Worm (Caenorhabditis elegans): ENCODE data around the gene swsn-6.

ce11 chrIV:5393566-5393965, 1.3 kb upstream of the swsn-6 start:
- TF ChIP-seq ama-1 (optimal IDR thresholded peaks at IDR 0.05) (no peak), hnd-1 (tag; optimal IDR thresholded peaks at IDR 0.05) (no peak), sea-1 (GFP tag; conservative IDR thresholded peaks at IDR 0.05) (no peak), ceh-36 (tag; optimal IDR thresholded peaks at IDR 0.05) (no peak), tbx-11 (GFP tag; IDR thresholded peaks at IDR 0.05) (no peak), hmg-4 (GFP tag; optimal IDR thresholded peaks at IDR 0.05) (no peak), hmbx-1 (tag; optimal IDR thresholded peaks at IDR 0.05) (no peak), B0310.2 (tag; optimal IDR thresholded peaks at IDR 0.05) (no peak)

All from whole organism, early embryonic.